Worm (Caenorhabditis elegans) whole organism, L4 larva: ENCODE measurements around the gene ZC443.7.

Experiments used
- D1046.2 ChIP-seq: fragments of 200-800 bp; sonication (Bioruptor generic); IDR thresholded peaks from 2 replicates; pipeline ENCODE4 v1.3.6; 2022; ENCODE audit warnings: missing genetic modification characterization, missing compliant biosample characterization
- F49E8.2 ChIP-seq: sonication (generic microtip); optimal IDR thresholded peaks from 2 replicates; lab custom pipeline; 2016; ENCODE audit warnings: missing compliant biosample characterization, mild to moderate bottlenecking, missing genetic modification characterization, borderline replicate concordance
- R02D3.7 ChIP-seq: fragments of 150-350 bp; sonication (generic microtip); optimal IDR thresholded peaks from 3 replicates; lab custom pipeline; 2014; ENCODE audit warnings: missing biosample characterization, missing genetic modification characterization
- T20F7.1 ChIP-seq: fragments of 200-800 bp; sonication (Bioruptor generic); optimal IDR thresholded peaks from 2 replicates; lab custom pipeline; 2018; ENCODE audit warnings: mild to moderate bottlenecking, missing genetic modification characterization, missing compliant biosample characterization
- Y105C5A.15 ChIP-seq: fragments of 200-800 bp; sonication (Bioruptor generic); IDR thresholded peaks from 2 replicates; pipeline ENCODE4 v1.3.6; 2022; ENCODE audit warnings: missing genetic modification characterization, missing compliant biosample characterization
- ZK546.5 ChIP-seq, 2 experiments: sonication (generic microtip); optimal IDR thresholded peaks; 2 replicates each; lab custom pipeline; 2017; ENCODE audit warnings: missing biosample characterization in 2 of 2, missing genetic modification characterization in 2 of 2
- aly-2 ChIP-seq: sonication (generic microtip); optimal IDR thresholded peaks from 2 replicates; lab custom pipeline; 2018; ENCODE audit warnings: missing biosample characterization, missing genetic modification characterization
- attf-4 ChIP-seq: sonication (generic microtip); optimal IDR thresholded peaks from 3 replicates; lab custom pipeline; 2017; ENCODE audit warnings: missing biosample characterization, missing genetic modification characterization
- ceh-20 ChIP-seq: fragments of 200-800 bp; sonication (Bioruptor generic); IDR thresholded peaks from 2 replicates; pipeline ENCODE4 v1.3.6; 2022; ENCODE audit warnings: missing genetic modification reagents, missing genetic modification characterization, missing compliant biosample characterization
- ceh-32 ChIP-seq: sonication (generic microtip); optimal IDR thresholded peaks from 2 replicates; lab custom pipeline; 2016; ENCODE audit warnings: mild to moderate bottlenecking, missing genetic modification characterization, missing compliant biosample characterization; ENCODE audit not compliant: poor library complexity
- daf-12 ChIP-seq: fragments of 150-350 bp; optimal IDR thresholded peaks from 2 replicates; lab custom pipeline; 2014; ENCODE audit warnings: missing biosample characterization, missing genetic modification reagents, missing genetic modification characterization
- daf-16 ChIP-seq, 3 experiments: sonication (generic microtip); optimal IDR thresholded peaks; 2 replicates each; lab custom pipeline; 2016 to 2017; ENCODE audit warnings: missing genetic modification characterization in 3 of 3, missing genetic modification reagents in 3 of 3, mild to moderate bottlenecking in 2 of 3, missing compliant biosample characterization in 2 of 3, missing biosample characterization in 1 of 3, moderate library complexity in 1 of 3
- daf-8 ChIP-seq: fragments of 200-800 bp; sonication (Bioruptor generic); IDR thresholded peaks from 2 replicates; pipeline ENCODE4 v1.3.6; 2022; ENCODE audit warnings: missing genetic modification characterization, missing compliant biosample characterization
- dmd-9 ChIP-seq: fragments of 200-800 bp; sonication (Bioruptor generic); IDR thresholded peaks from 2 replicates; pipeline ENCODE4 v1.3.6; 2022; ENCODE audit warnings: missing genetic modification reagents, missing genetic modification characterization, missing compliant biosample characterization
- dpl-1 ChIP-seq: fragments of 150-350 bp; optimal IDR thresholded peaks from 2 replicates; lab custom pipeline; 2014; ENCODE audit warnings: missing biosample characterization, missing genetic modification reagents, missing genetic modification characterization
- egl-27 ChIP-seq: sonication (generic microtip); optimal IDR thresholded peaks from 3 replicates; lab custom pipeline; 2017; ENCODE audit warnings: missing biosample characterization, missing genetic modification reagents, missing genetic modification characterization
- egl-43 ChIP-seq: fragments of 200-800 bp; sonication (Bioruptor generic); IDR thresholded peaks from 2 replicates; pipeline ENCODE4 v1.3.6; 2022; ENCODE audit warnings: missing genetic modification reagents, missing genetic modification characterization, missing compliant biosample characterization
- fkh-10 ChIP-seq: fragments of 150-350 bp; optimal IDR thresholded peaks from 2 replicates; lab custom pipeline; 2014; ENCODE audit warnings: missing biosample characterization, missing genetic modification reagents, missing genetic modification characterization
- fos-1 ChIP-seq: fragments of 150-350 bp; optimal IDR thresholded peaks from 2 replicates; lab custom pipeline; 2014; ENCODE audit warnings: missing biosample characterization, missing genetic modification characterization
- hlh-11 ChIP-seq: fragments of 200-800 bp; sonication (Bioruptor generic); optimal IDR thresholded peaks from 2 replicates; lab custom pipeline; 2018; ENCODE audit warnings: mild to moderate bottlenecking, missing genetic modification characterization, missing compliant biosample characterization
- hlh-30 ChIP-seq: sonication (generic microtip); optimal IDR thresholded peaks from 2 replicates; lab custom pipeline; 2017; ENCODE audit warnings: antibody characterized with exemption, mild to moderate bottlenecking, missing genetic modification characterization, missing compliant biosample characterization; ENCODE audit not compliant: insufficient read depth
- jun-1 ChIP-seq: fragments of 150-350 bp; optimal IDR thresholded peaks from 2 replicates; lab custom pipeline; 2014; ENCODE audit warnings: missing biosample characterization, missing genetic modification reagents, missing genetic modification characterization
- lin-29 ChIP-seq: fragments of 200-800 bp; sonication (Bioruptor generic); IDR thresholded peaks from 2 replicates; pipeline ENCODE4 v1.3.6; 2022; ENCODE audit warnings: missing genetic modification reagents, missing genetic modification characterization, missing compliant biosample characterization
- lir-3 ChIP-seq: sonication (generic microtip); optimal IDR thresholded peaks from 2 replicates; lab custom pipeline; 2016; ENCODE audit warnings: mild to moderate bottlenecking, missing genetic modification characterization, missing compliant biosample characterization
- lsy-2 ChIP-seq, 2 experiments: fragments of 150-350 bp in 1 of 2; sonication (generic microtip) in 1 of 2; optimal IDR thresholded peaks; 2 replicates each; lab custom pipeline; 2014 to 2017; ENCODE audit warnings: missing biosample characterization in 2 of 2, missing genetic modification characterization in 2 of 2
- madf-9 ChIP-seq: fragments of 200-800 bp; sonication (Bioruptor generic); conservative IDR thresholded peaks from 2 replicates; pipeline ENCODE4 v1.3.6; 2022; ENCODE audit warnings: missing genetic modification reagents, missing genetic modification characterization, missing compliant biosample characterization
- mdt-29 ChIP-seq: fragments of 200-800 bp; sonication (Bioruptor generic); IDR thresholded peaks from 2 replicates; pipeline ENCODE4 v1.3.6; 2022; ENCODE audit warnings: missing genetic modification reagents, missing genetic modification characterization, missing compliant biosample characterization
- nhr-111 ChIP-seq: fragments of 200-800 bp; sonication (Bioruptor generic); optimal IDR thresholded peaks from 2 replicates; lab custom pipeline; 2018; ENCODE audit warnings: mild to moderate bottlenecking, missing genetic modification characterization, missing compliant biosample characterization
- pha-4 ChIP-seq, 2 experiments: fragments of 150-350 bp in 1 of 2; fragments of 200-800 bp in 1 of 2; sonication (Bioruptor generic) in 1 of 2; IDR thresholded peaks in 1 of 2; optimal IDR thresholded peaks in 1 of 2; 2 replicates each; pipeline versions ENCODE4 v1.3.6 to Lab custom; 2014 to 2022; ENCODE audit warnings: missing genetic modification characterization in 2 of 2, missing genetic modification reagents in 2 of 2, missing biosample characterization in 1 of 2, missing compliant biosample characterization in 1 of 2
- saeg-2 ChIP-seq: fragments of 200-800 bp; sonication (Bioruptor generic); IDR thresholded peaks from 2 replicates; pipeline ENCODE4 v1.3.6; 2022; ENCODE audit warnings: missing genetic modification reagents, missing genetic modification characterization, missing compliant biosample characterization
- unc-130 ChIP-seq: sonication (generic microtip); optimal IDR thresholded peaks from 2 replicates; lab custom pipeline; 2016; ENCODE audit warnings: missing genetic modification reagents, missing genetic modification characterization, missing compliant biosample characterization
- zag-1 ChIP-seq: fragments of 150-350 bp; optimal IDR thresholded peaks from 2 replicates; lab custom pipeline; 2014; ENCODE audit warnings: missing biosample characterization, missing genetic modification characterization
- zfp-3 ChIP-seq: fragments of 200-800 bp; sonication (Bioruptor generic); conservative IDR thresholded peaks from 2 replicates; pipeline ENCODE4 v1.3.6; 2022; ENCODE audit warnings: missing genetic modification reagents, missing genetic modification characterization, missing compliant biosample characterization
- zip-2 ChIP-seq: fragments of 150-350 bp; optimal IDR thresholded peaks from 2 replicates; lab custom pipeline; 2014; ENCODE audit warnings: missing biosample characterization, missing genetic modification characterization
- ztf-11 ChIP-seq: fragments of 150-350 bp; optimal IDR thresholded peaks from 2 replicates; lab custom pipeline; 2014; ENCODE audit warnings: missing biosample characterization, missing genetic modification characterization

Gene ZC443.7

DNA sequence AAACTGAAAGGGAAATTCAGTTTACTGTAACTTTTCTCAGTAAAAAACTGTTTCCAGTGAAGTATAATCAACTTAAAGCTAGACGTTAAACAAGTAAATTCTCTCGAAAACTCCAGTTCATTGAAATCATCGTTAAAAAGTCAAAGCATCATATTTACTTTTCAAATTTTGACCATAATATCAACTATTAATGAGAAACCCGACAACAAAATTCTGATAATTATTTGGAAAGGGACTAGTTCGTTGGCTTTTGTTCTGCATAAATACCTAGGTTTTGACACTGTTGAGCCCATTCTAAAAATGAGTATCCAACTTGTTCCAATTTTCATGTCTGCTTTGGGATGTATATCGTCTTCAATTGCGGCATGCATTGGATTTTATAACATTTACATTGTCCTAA is at the start of gene ZC443.7:
ZC443.7 (plus strand) TSS at position 301 of the 400 bp plus-strand sequence.
- no peak for TF ChIP-seq lin-29 (GFP tag; lab: Robert Waterston, UW)
- no peak for TF ChIP-seq ztf-11 (tag; lab: Kevin White, UChicago)
- TF ChIP-seq R02D3.7 (tag; lab: Kevin White, UChicago): no peak
- TF ChIP-seq pha-4 (GFP tag; IDR thresholded peaks at IDR 0.05; lab: Robert Waterston, UW): no peak
- TF ChIP-seq pha-4 (tag; optimal IDR thresholded peaks at IDR 0.05; lab: Kevin White, UChicago): no peak
- TF ChIP-seq attf-4: no peak
- no peak for TF ChIP-seq jun-1 (tag; lab: Kevin White, UChicago)
- TF ChIP-seq aly-2 (tag; lab: Kevin White, UChicago): no peak
- no peak for TF ChIP-seq F49E8.2 (tag; lab: Kevin White, UChicago)
- TF ChIP-seq ZK546.5 (tag; optimal IDR thresholded peaks at IDR 0.05; lab: Kevin White, UChicago): no peak
- no peak for TF ChIP-seq nhr-111 (GFP tag; lab: Kevin White, UChicago)
- no peak for TF ChIP-seq saeg-2
- TF ChIP-seq daf-12 (tag; lab: Kevin White, UChicago): no peak
- TF ChIP-seq hlh-11: no peak
- TF ChIP-seq D1046.2 (GFP tag; lab: Robert Waterston, UW): no peak
- no peak for TF ChIP-seq ceh-32 (tag; lab: Kevin White, UChicago)

DNA sequence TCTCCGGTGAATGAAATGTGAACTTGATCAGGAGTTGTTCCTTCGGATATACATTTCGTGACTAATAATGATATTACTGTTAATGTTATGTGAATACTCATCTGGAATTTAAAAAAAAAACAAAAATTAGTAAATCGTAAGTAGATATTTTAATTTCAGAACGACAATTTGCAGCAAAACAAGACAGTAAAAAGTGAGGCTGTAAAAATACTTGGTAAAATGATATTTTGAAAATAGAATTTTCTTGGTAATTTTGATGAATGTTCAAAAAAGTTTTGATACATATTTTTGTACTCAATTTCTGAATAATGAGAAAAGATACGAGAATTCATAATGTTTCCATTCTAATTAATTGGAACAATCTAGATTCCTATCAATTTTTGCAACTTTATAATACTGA is 46.6 kb upstream of the ZC443.7 start, which contains the start of gene papl-1:
papl-1 (minus strand) TSS at position 101 of the 400 bp plus-strand sequence.
- TF ChIP-seq dmd-9 (no peak), madf-9 (no peak), lin-29 (GFP tag; lab: Robert Waterston, UW) (no peak), lir-3 (tag; lab: Kevin White, UChicago) (no peak), F49E8.2 (tag; lab: Kevin White, UChicago) (no peak), mdt-29 (GFP tag; lab: Robert Waterston, UW) (no peak), zfp-3 (GFP tag; lab: Robert Waterston, UW) (no peak), Y105C5A.15 (GFP tag; lab: Robert Waterston, UW) (no peak), fos-1 (tag; lab: Kevin White, UChicago) (no peak), fkh-10 (GFP tag; lab: Kevin White, UChicago) (no peak), egl-43 (GFP tag; lab: Robert Waterston, UW) (no peak), aly-2 (tag; lab: Kevin White, UChicago) (no peak), zag-1 (no peak), unc-130 (GFP tag; lab: Kevin White, UChicago) (no peak)

- TF ChIP-seq hlh-30 (tag; lab: Kevin White, UChicago): no peak
Observed at ce11 chrV:12760913-12761312, 45.4 kb upstream of the ZC443.7 start, which contains the start of gene F18E2.15. Gene F18E2.15, minus strand, starts transcription at chrV:12761013.

DNA sequence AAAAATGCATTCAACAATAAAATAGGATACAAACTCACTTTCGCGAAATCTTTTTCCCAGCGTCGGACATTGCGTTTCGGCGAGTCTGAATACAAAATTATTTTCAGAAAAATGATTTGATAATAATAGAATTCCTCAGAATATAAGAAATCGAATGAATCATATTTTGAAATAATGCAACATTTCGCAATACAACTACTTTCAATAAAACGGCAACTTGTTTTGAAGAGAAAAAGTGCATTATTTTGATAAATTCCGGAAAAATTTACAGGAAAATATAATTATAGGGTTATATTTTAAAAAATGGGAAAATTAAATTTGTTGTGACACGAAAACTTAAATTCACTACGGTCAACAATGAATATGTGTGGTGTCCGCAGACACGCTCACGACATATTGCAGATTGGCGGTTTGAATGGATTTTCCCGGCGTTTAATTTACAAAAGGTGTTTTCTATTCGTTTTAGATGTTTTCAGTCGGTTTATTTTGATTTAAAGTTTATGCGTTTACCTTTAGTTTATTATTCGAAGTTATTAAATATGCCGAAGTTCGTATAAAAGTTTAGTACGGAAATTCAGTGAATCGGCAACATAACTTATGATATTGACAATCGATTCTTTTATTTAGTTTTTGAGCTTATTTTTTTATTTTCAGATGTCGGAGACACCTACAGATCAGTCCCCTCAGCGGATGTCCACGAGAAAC is 42.8 kb upstream of the ZC443.7 start, which contains the start of the genes abcf-1 and scc-3:
abcf-1 (minus strand) TSS at position 85 of the 705 bp plus-strand sequence.
scc-3 (plus strand) TSS at position 655 of the 705 bp plus-strand sequence.
- TF ChIP-seq egl-27 (tag; lab: Kevin White, UChicago) (no peak), ceh-20 (GFP tag; lab: Robert Waterston, UW) (no peak), T20F7.1 (peak; percentile 27), lin-29 (GFP tag; lab: Robert Waterston, UW) (no peak), daf-16 (GFP tag; optimal IDR thresholded peaks at IDR 0.05; lab: Kevin White, UChicago) (no peak), daf-16 (tag; optimal IDR thresholded peaks at IDR 0.05; lab: Kevin White, UChicago) (peak; percentile 60), hlh-30 (tag; lab: Kevin White, UChicago) (peak; percentile 23), lsy-2 (tag; optimal IDR thresholded peaks at IDR 0.05; lab: Kevin White, UChicago) (peak in 1 of 2 experiments; percentile 96), zip-2 (tag; lab: Kevin White, UChicago) (peak; percentile 84), dpl-1 (peak; percentile 32), daf-8 (GFP tag; lab: Robert Waterston, UW) (no peak), nhr-111 (GFP tag; lab: Kevin White, UChicago) (no peak)
- TF ChIP-seq, all 104 proteins: peak for 6
